Fruit fly (Drosophila melanogaster) whole organism, embryonic: ENCODE results near the gene CG7342.

Experiments
- Asciz ChIP-seq: fragments of 200-800 bp; sonication (Bioruptor generic); optimal IDR thresholded peaks from 2 replicates; lab custom pipeline; 2017; ENCODE audit warnings: missing biosample characterization, mild to moderate bottlenecking, missing genetic modification characterization, missing genetic modification reagents
- CG10979 ChIP-seq: fragments of 200-800 bp; sonication (Bioruptor generic); optimal IDR thresholded peaks from 2 replicates; lab custom pipeline; 2018; ENCODE audit warnings: missing biosample characterization, mild to moderate bottlenecking, missing genetic modification characterization, moderate library complexity
- CG11696 ChIP-seq: fragments of 200-800 bp; sonication (Bioruptor generic); IDR thresholded peaks from 2 replicates; pipeline ENCODE4 v1.3.6; 2022; ENCODE audit warnings: missing biosample characterization, missing genetic modification characterization
- CG1233 ChIP-seq: fragments of 200-800 bp; sonication (Bioruptor generic); optimal IDR thresholded peaks from 4 replicates; lab custom pipeline; 2018; ENCODE audit warnings: missing biosample characterization, mild to moderate bottlenecking, missing genetic modification characterization
- CG12659 ChIP-seq: fragments of 200-800 bp; sonication (Bioruptor generic); optimal IDR thresholded peaks from 3 replicates; lab custom pipeline; 2017; ENCODE audit warnings: mild to moderate bottlenecking, missing biosample characterization, missing genetic modification reagents, missing genetic modification characterization
- CG12744 ChIP-seq: fragments of 200-800 bp; sonication (Bioruptor generic); optimal IDR thresholded peaks from 2 replicates; lab custom pipeline; 2016; ENCODE audit warnings: missing biosample characterization, missing genetic modification characterization
- CG15073 ChIP-seq: fragments of 200-800 bp; sonication (Bioruptor generic); optimal IDR thresholded peaks from 2 replicates; lab custom pipeline; 2016; ENCODE audit warnings: missing biosample characterization, missing genetic modification characterization
- CG15514 ChIP-seq: fragments of 200-800 bp; sonication (Bioruptor generic); optimal IDR thresholded peaks from 3 replicates; lab custom pipeline; 2017; ENCODE audit warnings: missing biosample characterization, missing genetic modification characterization, mild to moderate bottlenecking, moderate library complexity, missing genetic modification reagents
- CG17802 ChIP-seq: fragments of 200-800 bp; sonication (Bioruptor generic); optimal IDR thresholded peaks from 2 replicates; lab custom pipeline; 2018; ENCODE audit warnings: missing biosample characterization, mild to moderate bottlenecking, missing genetic modification characterization, moderate library complexity
- CG17829 ChIP-seq: fragments of 200-800 bp; optimal IDR thresholded peaks from 2 replicates; lab custom pipeline; 2019; ENCODE audit warnings: missing biosample characterization, mild to moderate bottlenecking, missing genetic modification characterization, moderate library complexity
- CG18011 ChIP-seq: fragments of 200-800 bp; sonication (Bioruptor generic); optimal IDR thresholded peaks from 2 replicates; lab custom pipeline; 2017; ENCODE audit warnings: missing biosample characterization, missing genetic modification characterization, mild to moderate bottlenecking, moderate library complexity, missing genotype
- CG1832 ChIP-seq: fragments of 200-800 bp; sonication (Bioruptor generic); optimal IDR thresholded peaks from 2 replicates; lab custom pipeline; 2017; ENCODE audit warnings: missing biosample characterization, mild to moderate bottlenecking, missing genetic modification characterization, inconsistent platforms
- CG2712 ChIP-seq: fragments of 200-800 bp; optimal IDR thresholded peaks from 3 replicates; lab custom pipeline; 2019; ENCODE audit warnings: missing biosample characterization, mild to moderate bottlenecking, missing genetic modification characterization, moderate library complexity
- CG32532 ChIP-seq: fragments of 200-800 bp; sonication (Bioruptor generic); IDR thresholded peaks from 2 replicates; pipeline ENCODE4 v1.3.6; 2022; ENCODE audit warnings: missing biosample characterization, missing genetic modification characterization
- CG33557 ChIP-seq: fragments of 200-800 bp; sonication (Bioruptor generic); optimal IDR thresholded peaks from 2 replicates; lab custom pipeline; 2019; ENCODE audit warnings: missing biosample characterization, mild to moderate bottlenecking, missing genetic modification characterization, moderate library complexity
- CG5953 ChIP-seq: fragments of 200-800 bp; sonication (Bioruptor generic); IDR thresholded peaks from 2 replicates; pipeline ENCODE4 v1.3.6; 2022; ENCODE audit warnings: missing biosample characterization, missing genetic modification characterization
- CG6254 ChIP-seq: fragments of 200-800 bp; sonication (Bioruptor generic); optimal IDR thresholded peaks from 3 replicates; lab custom pipeline; 2017; ENCODE audit warnings: mild to moderate bottlenecking, missing biosample characterization, missing genetic modification reagents, missing genetic modification characterization
- CG8089 ChIP-seq: fragments of 200-800 bp; sonication (Bioruptor generic); optimal IDR thresholded peaks from 3 replicates; lab custom pipeline; 2016; ENCODE audit warnings: missing biosample characterization, missing genetic modification characterization
- CG8478 ChIP-seq: fragments of >200 bp; optimal IDR thresholded peaks from 2 replicates; lab custom pipeline; 2018
- CG9215 ChIP-seq: fragments of 200-800 bp; sonication (Bioruptor generic); IDR thresholded peaks from 2 replicates; pipeline ENCODE4 v1.3.6; 2022; ENCODE audit warnings: missing biosample characterization, missing genetic modification characterization
- CHES-1-like ChIP-seq: fragments of 200-800 bp; sonication (Bioruptor generic); optimal IDR thresholded peaks from 2 replicates; lab custom pipeline; 2016; ENCODE audit warnings: missing biosample characterization, missing genetic modification characterization
- D19B ChIP-seq: fragments of 200-800 bp; sonication (Bioruptor generic); optimal IDR thresholded peaks from 2 replicates; lab custom pipeline; 2017; ENCODE audit warnings: missing biosample characterization, mild to moderate bottlenecking, missing genetic modification characterization
- H2.0 ChIP-seq: fragments of 200-800 bp; sonication (Bioruptor generic); IDR thresholded peaks from 2 replicates; pipeline ENCODE4 v1.3.6; 2022; ENCODE audit warnings: missing biosample characterization, missing genetic modification characterization
- Med ChIP-seq: fragments of 200-800 bp; sonication (Bioruptor generic); peaks from one replicate; lab custom pipeline; 2016; ENCODE audit warnings: missing biosample characterization, missing genetic modification characterization, mild to moderate bottlenecking, inconsistent platforms, moderate library complexity
- NC2β ChIP-seq: fragments of 200-800 bp; sonication (Bioruptor generic); optimal IDR thresholded peaks from 2 replicates; lab custom pipeline; 2016; ENCODE audit warnings: missing biosample characterization, missing genetic modification characterization
- Nf-YA ChIP-seq: fragments of 200-800 bp; sonication (Bioruptor generic); IDR thresholded peaks from 2 replicates; pipeline ENCODE4 v1.3.6; 2022; ENCODE audit warnings: missing biosample characterization, missing genetic modification characterization
- Rx ChIP-seq: fragments of 200-800 bp; sonication (Bioruptor generic); IDR thresholded peaks from 2 replicates; pipeline ENCODE4 v1.3.6; 2022; ENCODE audit warnings: missing biosample characterization, missing genetic modification characterization
- Ssrp ChIP-seq: fragments of 200-800 bp; sonication (Bioruptor generic); optimal IDR thresholded peaks from 2 replicates; lab custom pipeline; 2018; ENCODE audit warnings: missing biosample characterization, mild to moderate bottlenecking, missing genetic modification characterization, moderate library complexity
- Stat92E ChIP-seq, 3 experiments: fragments of >200 bp in 2 of 3; fragments of 200-800 bp in 1 of 3; sonication (Bioruptor generic) in 1 of 3; optimal IDR thresholded peaks; 2 replicates each; lab custom pipeline; 2017 to 2019; ENCODE audit warnings: missing biosample characterization in 3 of 3, missing genetic modification characterization in 3 of 3, mild to moderate bottlenecking in 1 of 3, moderate library complexity in 1 of 3
- Trl ChIP-seq, 3 experiments: fragments of >200 bp in 2 of 3; fragments of 200-800 bp in 1 of 3; sonication (Bioruptor generic) in 1 of 3; optimal IDR thresholded peaks; 2 replicates in 1 of 3; 3 replicates in 2 of 3; lab custom pipeline; 2016 to 2017; ENCODE audit warnings: missing biosample characterization in 1 of 3, missing genetic modification characterization in 1 of 3
- btn ChIP-seq: fragments of 200-800 bp; sonication (Bioruptor generic); optimal IDR thresholded peaks from 2 replicates; lab custom pipeline; 2016; ENCODE audit warnings: missing biosample characterization, missing genetic modification characterization
- cas ChIP-seq: fragments of 200-800 bp; sonication (Bioruptor generic); IDR thresholded peaks from 2 replicates; pipeline ENCODE4 v1.3.6; 2022; ENCODE audit warnings: missing biosample characterization, missing genetic modification characterization
- cato ChIP-seq: fragments of 200-800 bp; sonication (Bioruptor generic); optimal IDR thresholded peaks from 2 replicates; lab custom pipeline; 2016; ENCODE audit warnings: missing biosample characterization, missing genetic modification characterization, borderline replicate concordance
- crc ChIP-seq: fragments of 200-800 bp; sonication (Bioruptor generic); optimal IDR thresholded peaks from 2 replicates; lab custom pipeline; 2016; ENCODE audit warnings: missing biosample characterization, missing genetic modification characterization
- crol ChIP-seq: fragments of 200-800 bp; sonication (Bioruptor generic); IDR thresholded peaks from 2 replicates; pipeline ENCODE4 v1.3.6; 2022; ENCODE audit warnings: missing biosample characterization, missing genetic modification characterization
- dmrt11E ChIP-seq: fragments of 200-800 bp; sonication (Bioruptor generic); optimal IDR thresholded peaks from 3 replicates; lab custom pipeline; 2018; ENCODE audit warnings: missing biosample characterization, mild to moderate bottlenecking, missing genetic modification characterization, moderate library complexity
- dysf ChIP-seq: fragments of 200-800 bp; sonication (Bioruptor generic); IDR thresholded peaks from 3 replicates; pipeline ENCODE4 v1.3.6; 2022; ENCODE audit warnings: missing biosample characterization, missing genetic modification characterization
- fu2 ChIP-seq: fragments of 200-800 bp; sonication (Bioruptor generic); optimal IDR thresholded peaks from 2 replicates; lab custom pipeline; 2016; ENCODE audit warnings: missing biosample characterization, missing genetic modification characterization
- gem ChIP-seq: fragments of 200-800 bp; sonication (Bioruptor generic); optimal IDR thresholded peaks from 2 replicates; lab custom pipeline; 2019; ENCODE audit warnings: missing biosample characterization, mild to moderate bottlenecking, missing genetic modification characterization, moderate library complexity
- ham ChIP-seq: fragments of 200-800 bp; sonication (Bioruptor generic); IDR thresholded peaks from 2 replicates; pipeline ENCODE4 v1.3.6; 2022; ENCODE audit warnings: missing biosample characterization, missing genetic modification characterization
- hb ChIP-seq: fragments of 200-800 bp; sonication (Bioruptor generic); IDR thresholded peaks from 3 replicates; pipeline ENCODE4 v1.3.6; 2022; ENCODE audit warnings: missing biosample characterization, missing genetic modification characterization; ENCODE audit not compliant: partially characterized antibody
- knrl ChIP-seq: fragments of 200-800 bp; sonication (Bioruptor generic); IDR thresholded peaks from 3 replicates; pipeline ENCODE4 v1.3.6; 2022; ENCODE audit warnings: missing biosample characterization, missing genetic modification characterization; ENCODE audit not compliant: partially characterized antibody
- lola ChIP-seq, 3 experiments: fragments of >200 bp in 2 of 3; fragments of 200-800 bp in 1 of 3; sonication (Bioruptor generic) in 1 of 3; optimal IDR thresholded peaks; 2 replicates each; lab custom pipeline; 2017 to 2019; ENCODE audit warnings: missing biosample characterization in 3 of 3, missing genetic modification characterization in 3 of 3, mild to moderate bottlenecking in 1 of 3, moderate library complexity in 1 of 3
- pita ChIP-seq: fragments of 200-800 bp; sonication (Bioruptor generic); optimal IDR thresholded peaks from 2 replicates; lab custom pipeline; 2017; ENCODE audit warnings: missing biosample characterization, mild to moderate bottlenecking, missing genetic modification characterization
- prd ChIP-seq, 3 experiments: fragments of >200 bp in 2 of 3; fragments of 200-800 bp in 1 of 3; sonication (Bioruptor generic) in 1 of 3; optimal IDR thresholded peaks in 2 of 3; IDR thresholded peaks in 1 of 3; 2 replicates in 2 of 3; 3 replicates in 1 of 3; pipeline versions ENCODE4 v1.3.6 to Lab custom; 2017 to 2022; ENCODE audit warnings: missing biosample characterization in 1 of 3, missing genetic modification characterization in 1 of 3
- pros ChIP-seq: fragments of 200-800 bp; sonication (Bioruptor generic); optimal IDR thresholded peaks from 3 replicates; lab custom pipeline; 2019; ENCODE audit warnings: missing biosample characterization, mild to moderate bottlenecking, missing genetic modification characterization, moderate library complexity
- toy ChIP-seq: fragments of 200-800 bp; sonication (Bioruptor generic); IDR thresholded peaks from 2 replicates; pipeline ENCODE4 v1.3.6; 2022; ENCODE audit warnings: missing biosample characterization, missing genetic modification characterization
- ttk ChIP-seq: fragments of 200-800 bp; sonication (Bioruptor generic); IDR thresholded peaks from 2 replicates; pipeline ENCODE4 v2.1.2; 2022; ENCODE audit warnings: missing biosample characterization, missing genetic modification characterization
- zen2 ChIP-seq: fragments of 200-800 bp; sonication (Bioruptor generic); IDR thresholded peaks from 3 replicates; pipeline ENCODE4 v1.3.6; 2022; ENCODE audit warnings: missing biosample characterization, missing genetic modification characterization; ENCODE audit not compliant: partially characterized antibody

Gene CG7342

dm6 chr3R:19584818-19585217 lies 18.4 kb upstream of the CG7342 start (continued):
- TF ChIP-seq CG10979 (tag; lab: Kevin White, UChicago), result peak; percentile 77
- peak; percentile 80 for TF ChIP-seq CG12659 (GFP tag; lab: Kevin White, UChicago)
- TF ChIP-seq dysf (GFP tag; lab: Robert Waterston, UW), result peak; percentile 59; the same call in 2 of the 3 replicates
- TF ChIP-seq CG6254, result peak; percentile 90
- peak; percentile 94 for TF ChIP-seq Med (GFP tag; lab: Kevin White, UChicago)
- no peak for TF ChIP-seq CG9215
- TF ChIP-seq knrl (GFP tag; lab: Robert Waterston, UW), result no peak
- peak; percentile 88 for TF ChIP-seq CG8089 (GFP tag; lab: Kevin White, UChicago)
- peak; percentile 82 for TF ChIP-seq gem (tag; lab: Kevin White, UChicago)
- TF ChIP-seq crol (GFP tag; lab: Robert Waterston, UW), result peak; percentile 79
- TF ChIP-seq lola (GFP tag; optimal IDR thresholded peaks at IDR 0.05; lab: Kevin White, UChicago), result peak in 1 of 3 experiments; percentile 90
- TF ChIP-seq CG1832, result no peak
- TF ChIP-seq CG12744 (GFP tag; lab: Kevin White, UChicago), result peak; percentile 44
- no peak for TF ChIP-seq CG18011 (GFP tag; lab: Kevin White, UChicago)
- TF ChIP-seq toy (GFP tag; lab: Robert Waterston, UW), result no peak
- peak; percentile 92 for TF ChIP-seq CG1233 (GFP tag; lab: Kevin White, UChicago)
- TF ChIP-seq Rx (GFP tag; lab: Robert Waterston, UW), result peak; percentile 35; the same call in 1 of the 2 replicates
- TF ChIP-seq Nf-YA, result peak; percentile 75
- TF ChIP-seq Trl (optimal IDR thresholded peaks at IDR 0.05; lab: Kevin White, UChicago), result no peak
- TF ChIP-seq Trl (GFP tag; optimal IDR thresholded peaks at IDR 0.05; lab: Kevin White, UChicago), result peak; percentile 87
- no peak for TF ChIP-seq prd (optimal IDR thresholded peaks at IDR 0.05; lab: Kevin White, UChicago)
- peak; percentile 27; the same call in 1 of the 3 replicates for TF ChIP-seq prd (GFP tag; IDR thresholded peaks at IDR 0.05; lab: Robert Waterston, UW)
- no peak for TF ChIP-seq ham (GFP tag; lab: Robert Waterston, UW)
- peak; percentile 93 for TF ChIP-seq pros (GFP tag; lab: Kevin White, UChicago)
- peak; percentile 67 for TF ChIP-seq CG5953 (GFP tag; lab: Robert Waterston, UW)
- TF ChIP-seq CG17829 (tag; lab: Kevin White, UChicago), result peak; percentile 79
- TF ChIP-seq CG17802 (tag; lab: Kevin White, UChicago), result peak; percentile 62
- TF ChIP-seq CG15514 (GFP tag; lab: Kevin White, UChicago), result peak; percentile 73
- TF ChIP-seq cato, result peak; percentile 74
- no peak for TF ChIP-seq zen2 (GFP tag; lab: Robert Waterston, UW)
- TF ChIP-seq CG15073 (GFP tag; lab: Kevin White, UChicago), result no peak
- TF ChIP-seq crc (GFP tag; lab: Kevin White, UChicago), result peak; percentile 50
- TF ChIP-seq btn, result peak; percentile 86
- TF ChIP-seq pita (GFP tag; lab: Kevin White, UChicago), result no peak
- TF ChIP-seq Ssrp (tag; lab: Kevin White, UChicago), result peak; percentile 31
- TF ChIP-seq CG32532 (GFP tag; lab: Robert Waterston, UW), result no peak
- TF ChIP-seq CG2712 (tag; lab: Kevin White, UChicago), result peak; percentile 86
- no peak for TF ChIP-seq hb (GFP tag; lab: Robert Waterston, UW)
- TF ChIP-seq CHES-1-like, result peak; percentile 77
- TF ChIP-seq fu2, result peak; percentile 24
- TF ChIP-seq CG11696, result peak; percentile 37; the same call in 1 of the 2 replicates
- TF ChIP-seq D19B, result peak; percentile 26
- peak; percentile 32; the same call in 1 of the 2 replicates for TF ChIP-seq H2.0
- TF ChIP-seq cas, result no peak
- TF ChIP-seq CG33557 (GFP tag; lab: Kevin White, UChicago), result peak; percentile 95
- TF ChIP-seq Asciz (GFP tag; lab: Kevin White, UChicago), result peak; percentile 97
- TF ChIP-seq ttk (GFP tag; lab: Robert Waterston, UW), result peak; percentile 27; the same call in 1 of the 2 replicates
- no peak for TF ChIP-seq Stat92E (GFP tag; optimal IDR thresholded peaks at IDR 0.05; lab: Kevin White, UChicago)
- TF ChIP-seq CG8478 (lab: Kevin White, UChicago), result no peak
- peak; percentile 88 for TF ChIP-seq NC2β (GFP tag; lab: Kevin White, UChicago)
- TF ChIP-seq dmrt11E, result peak; percentile 90
